Worm (Caenorhabditis elegans) whole organism, midembryonic: ENCODE data around the gene C04F6.7.

ENCODE experiments used
- ref-1 ChIP-seq: fragments of 200-800 bp; sonication (Bioruptor generic); conservative IDR thresholded peaks from 2 replicates; pipeline ENCODE4 v1.3.6; 2022; ENCODE audit warnings: missing genetic modification reagents, missing genetic modification characterization, missing compliant biosample characterization
- tab-1 ChIP-seq: fragments of 200-800 bp; sonication (Bioruptor generic); IDR thresholded peaks from 2 replicates; pipeline ENCODE4 v1.3.6; 2022; ENCODE audit warnings: missing genetic modification characterization, missing compliant biosample characterization

DNA sequence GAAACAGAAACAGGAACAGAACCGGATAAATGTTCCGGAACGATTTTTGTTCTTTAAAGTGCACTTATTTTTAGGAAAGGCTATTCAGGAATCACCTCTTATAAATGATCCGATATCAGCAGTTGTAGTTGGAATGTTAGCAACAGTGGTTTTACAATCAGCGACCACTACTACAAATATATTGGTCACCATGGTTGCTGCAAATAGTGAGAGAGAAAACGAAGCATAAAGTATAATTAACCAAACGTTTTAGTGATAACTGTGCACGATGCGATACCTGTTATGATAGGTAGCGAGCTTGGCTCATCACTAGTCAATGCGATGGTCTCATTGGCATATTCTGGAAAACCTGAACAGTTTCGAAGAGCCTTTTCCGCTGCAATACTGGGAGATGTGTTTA is 49.5 kb downstream of the C04F6.7 start:
- TF ChIP-seq ref-1 (GFP tag; lab: Robert Waterston, UW) (no peak), tab-1 (GFP tag; lab: Robert Waterston, UW) (no peak)
